Worm (Caenorhabditis elegans): ENCODE measurements around the gene F18A12.2.
"Not testable (repeated sequence)": the region's sequence is repeated elsewhere in the genome, so short reads cannot be mapped to it uniquely, and the experiment has no call there.

The F18A12.2 gene

ce11 chrII:3460048-3460447 is 45.4 kb downstream of the F18A12.2 start, which contains the start of gene C16C8.7:
C16C8.7 (minus strand) TSS chrII:3460148.
- no peak for TF ChIP-seq hlh-30 (tag; optimal IDR thresholded peaks at IDR 0.05; ENCODE audit: insufficient read depth)
- TF ChIP-seq ceh-18 (tag; optimal IDR thresholded peaks at IDR 0.05): no peak
- no peak for TF ChIP-seq sox-2 (GFP tag; IDR thresholded peaks at IDR 0.05)
- no peak for TF ChIP-seq F13H6.1 (tag; optimal IDR thresholded peaks at IDR 0.05)
- no peak for TF ChIP-seq ceh-34 (tag; optimal IDR thresholded peaks at IDR 0.05)
- no peak for TF ChIP-seq ceh-30 (tag; optimal IDR thresholded peaks at IDR 0.05)
- TF ChIP-seq ets-4 (tag; optimal IDR thresholded peaks at IDR 0.05): no peak

- TF ChIP-seq K02D7.2 (tag; optimal IDR thresholded peaks at IDR 0.05) (no peak), unc-86 (tag; optimal IDR thresholded peaks at IDR 0.05) (no peak), tbx-2 (tag; optimal IDR thresholded peaks at IDR 0.05) (no peak), ref-2 (tag; optimal IDR thresholded peaks at IDR 0.05) (no peak), nhr-11 (tag; optimal IDR thresholded peaks at IDR 0.05) (no peak), zip-5 (tag; optimal IDR thresholded peaks at IDR 0.05) (no peak), ceh-19 (GFP tag; optimal IDR thresholded peaks at IDR 0.05) (no peak), hlh-6 (tag; optimal IDR thresholded peaks at IDR 0.05) (no peak), ceh-31 (tag; optimal IDR thresholded peaks at IDR 0.05) (no peak), ceh-9 (tag; optimal IDR thresholded peaks at IDR 0.05) (no peak), fax-1 (tag; optimal IDR thresholded peaks at IDR 0.05) (no peak), ets-4 (tag; optimal IDR thresholded peaks at IDR 0.05) (no peak), pax-1 (tag; optimal IDR thresholded peaks at IDR 0.05) (no peak), pha-4 (tag; optimal IDR thresholded peaks at IDR 0.05) (no peak), lin-11 (tag; optimal IDR thresholded peaks at IDR 0.05) (no peak), dmd-4 (tag; optimal IDR thresholded peaks at IDR 0.05; ENCODE audit: borderline replicate concordance) (no peak), nhr-232 (tag; optimal IDR thresholded peaks at IDR 0.05) (no peak)
These were observed 46.9 kb downstream of the F18A12.2 start, which contains the start of gene C16C8.8 for ce11 chrII:3461586-3461985. C16C8.8 (minus strand) TSS chrII:3461686.

ce11 chrII:3463097-3463496 is 48.4 kb downstream of the F18A12.2 start, which contains the start of gene C16C8.9:
C16C8.9 (minus strand) TSS chrII:3463197.
- TF ChIP-seq fkh-10 (GFP tag; optimal IDR thresholded peaks at IDR 0.05) (no peak), npax-4 (tag; optimal IDR thresholded peaks at IDR 0.05) (no peak)

ce11 chrII:3464580-3464979 is 49.9 kb downstream of the F18A12.2 start, which contains the start of gene C16C8.10:
C16C8.10 (minus strand) TSS chrII:3464680.
- TF ChIP-seq fkh-10 (GFP tag; optimal IDR thresholded peaks at IDR 0.05); elt-4 (tag; optimal IDR thresholded peaks at IDR 0.05); Y22D7AL.16 (tag; optimal IDR thresholded peaks at IDR 0.05): not testable (repeated sequence)
